Worm (Caenorhabditis elegans): ENCODE measurements around the gene aat-6.

DNA sequence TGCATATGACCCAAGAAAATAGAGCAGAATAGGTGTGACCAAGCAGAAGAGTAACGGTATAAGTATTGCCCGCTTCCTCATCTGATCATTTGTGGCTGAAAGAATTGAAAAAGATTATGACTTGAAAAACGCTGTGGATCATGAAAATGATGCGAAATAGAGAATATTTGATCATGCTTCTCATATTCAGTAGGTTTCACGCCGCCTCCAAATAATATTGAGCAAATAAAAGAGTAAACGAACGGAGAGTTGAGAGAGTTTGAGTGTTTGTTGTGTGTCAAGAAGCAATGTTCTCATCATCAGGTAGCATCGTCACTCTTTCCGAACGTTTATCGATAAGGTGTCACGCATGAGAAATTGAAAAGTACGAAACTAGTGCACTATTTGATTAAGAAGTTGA, 25.8 kb upstream of the aat-6 start, which contains the start of gene htrl-1:
- no peak for TF ChIP-seq Y79H2A.3 (GFP tag; conservative IDR thresholded peaks at IDR 0.05)
- TF ChIP-seq mes-4 (tag; optimal IDR thresholded peaks at IDR 0.05): no peak

All from whole organism, young adult.